Worm (Caenorhabditis elegans) whole organism, young adult: ENCODE measurements around the gene K02E11.3.

Source experiments
- F23B12.7 ChIP-seq: sonication (generic microtip); optimal IDR thresholded peaks from 2 replicates; lab custom pipeline; 2017; ENCODE audit warnings: missing genetic modification characterization, mild to moderate bottlenecking, missing compliant biosample characterization, antibody characterized with exemption, moderate library complexity; ENCODE audit not compliant: insufficient read depth
- F33H1.4 ChIP-seq: fragments of 200-800 bp; sonication (Bioruptor generic); IDR thresholded peaks from 2 replicates; pipeline ENCODE4 v1.3.6; 2022; ENCODE audit warnings: missing genetic modification reagents, missing genetic modification characterization, missing compliant biosample characterization
- F55B11.4 ChIP-seq: sonication (generic microtip); optimal IDR thresholded peaks from 2 replicates; lab custom pipeline; 2016; ENCODE audit warnings: missing compliant biosample characterization, missing genetic modification characterization, borderline replicate concordance; ENCODE audit not compliant: insufficient read depth
- K11D2.4 ChIP-seq: fragments of 200-800 bp; sonication (Bioruptor generic); IDR thresholded peaks from 2 replicates; pipeline ENCODE4 v1.3.6; 2022; ENCODE audit warnings: missing genetic modification reagents, missing genetic modification characterization, missing compliant biosample characterization
- ZK185.1 ChIP-seq: sonication (generic microtip); optimal IDR thresholded peaks from 2 replicates; lab custom pipeline; 2016; ENCODE audit warnings: mild to moderate bottlenecking, missing genetic modification characterization, missing compliant biosample characterization; ENCODE audit not compliant: poor library complexity, severe bottlenecking
- gei-17 ChIP-seq: fragments of 200-800 bp; sonication (Bioruptor generic); optimal IDR thresholded peaks from 2 replicates; lab custom pipeline; 2018; ENCODE audit warnings: mild to moderate bottlenecking, missing genetic modification characterization, missing compliant biosample characterization
- nhr-120 ChIP-seq: fragments of 200-800 bp; sonication (Bioruptor generic); IDR thresholded peaks from 2 replicates; pipeline ENCODE4 v1.3.6; 2022; ENCODE audit warnings: missing genetic modification characterization, missing compliant biosample characterization
- nhr-80 ChIP-seq: sonication (generic microtip); optimal IDR thresholded peaks from 2 replicates; lab custom pipeline; 2016; ENCODE audit warnings: missing genetic modification characterization, missing compliant biosample characterization
- nhr-90 ChIP-seq: sonication (generic microtip); optimal IDR thresholded peaks from 2 replicates; lab custom pipeline; 2016; ENCODE audit warnings: missing genotype, mild to moderate bottlenecking, missing genetic modification characterization, missing compliant biosample characterization
- rpc-1 ChIP-seq, 2 experiments: fragments of 150-350 bp in 1 of 2; sonication (generic microtip) in 1 of 2; optimal IDR thresholded peaks; 2 replicates each; lab custom pipeline; 2014 to 2018; ENCODE audit warnings: missing biosample characterization in 1 of 2, missing genetic modification characterization in 1 of 2, missing genetic modification reagents in 1 of 2, missing genotype in 1 of 2
- snpc-3.4 ChIP-seq: sonication (generic microtip); optimal IDR thresholded peaks from 2 replicates; lab custom pipeline; 2017; ENCODE audit warnings: missing genetic modification characterization, mild to moderate bottlenecking, missing compliant biosample characterization, antibody characterized with exemption, moderate library complexity, missing genotype, missing genetic modification reagents
- tbp1 ChIP-seq: fragments of 200-800 bp; sonication (Bioruptor generic); optimal IDR thresholded peaks from 2 replicates; lab custom pipeline; 2018; ENCODE audit warnings: mild to moderate bottlenecking, missing genetic modification characterization, missing compliant biosample characterization

Gene K02E11.3

DNA sequence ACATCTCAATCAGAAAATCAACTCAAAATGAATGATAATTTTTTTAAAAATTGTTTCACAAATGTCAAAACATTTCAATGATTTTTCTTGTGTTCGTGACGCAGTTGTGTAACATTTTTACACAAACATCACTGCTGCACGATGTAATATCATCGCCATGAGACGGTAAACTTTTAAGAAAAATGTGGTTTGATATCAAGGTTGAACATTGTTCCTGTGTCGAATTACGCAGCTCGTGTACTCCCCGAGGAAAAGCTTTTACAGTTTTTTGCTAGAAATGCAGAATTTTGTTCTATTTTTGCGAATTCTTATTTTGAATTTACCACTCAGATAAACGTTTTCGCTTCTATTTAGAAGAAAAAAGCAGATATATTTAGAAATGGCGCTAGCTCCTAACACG, 49.0 kb downstream of the K02E11.3 start (continued):
- TF ChIP-seq rpc-1 (optimal IDR thresholded peaks at IDR 0.05; lab: Kevin White, UChicago), result no peak
- no peak for TF ChIP-seq rpc-1 (tag; optimal IDR thresholded peaks at IDR 0.05; lab: Kevin White, UChicago)
- TF ChIP-seq gei-17 (GFP tag; lab: Kevin White, UChicago), result no peak
- TF ChIP-seq nhr-80 (tag; lab: Kevin White, UChicago), result peak; percentile 33
- no peak for TF ChIP-seq nhr-90 (tag; lab: Kevin White, UChicago)
- TF ChIP-seq F55B11.4, result no peak
- TF ChIP-seq K11D2.4 (GFP tag; lab: Robert Waterston, UW), result no peak
- TF ChIP-seq nhr-120, result no peak
- no peak for TF ChIP-seq snpc-3.4 (tag; lab: Kevin White, UChicago)
- TF ChIP-seq F33H1.4 (GFP tag; lab: Robert Waterston, UW), result no peak
- TF ChIP-seq tbp1 (GFP tag; lab: Kevin White, UChicago), result peak; percentile 42
- TF ChIP-seq F23B12.7 (tag; lab: Kevin White, UChicago), result no peak
- TF ChIP-seq ZK185.1 (tag; lab: Kevin White, UChicago), result peak; percentile 50
